Fruit fly (Drosophila melanogaster) whole organism, adult: Measurements from ENCODE around the gene edin.

Experiments
- CG11617 ChIP-seq: fragments of 200-800 bp; sonication (Bioruptor generic); optimal IDR thresholded peaks from 2 replicates; lab custom pipeline; 2017; ENCODE audit warnings: mild to moderate bottlenecking, missing biosample characterization, missing genetic modification reagents, missing genetic modification characterization
- CG12768 ChIP-seq: fragments of 200-800 bp; sonication (Bioruptor generic); optimal IDR thresholded peaks from 2 replicates; lab custom pipeline; 2017; ENCODE audit warnings: missing biosample characterization, missing genetic modification characterization, mild to moderate bottlenecking, moderate library complexity, missing genetic modification reagents
- CG5204 ChIP-seq: fragments of 200-800 bp; sonication (Bioruptor generic); optimal IDR thresholded peaks from 2 replicates; lab custom pipeline; 2016; ENCODE audit warnings: missing biosample characterization, missing genetic modification characterization
- CG7045 ChIP-seq: fragments of 200-800 bp; sonication (Bioruptor generic); optimal IDR thresholded peaks from 2 replicates; lab custom pipeline; 2017; ENCODE audit warnings: missing biosample characterization, mild to moderate bottlenecking, missing genetic modification characterization
- CG7101 ChIP-seq: fragments of 200-800 bp; sonication (Bioruptor generic); optimal IDR thresholded peaks from 2 replicates; lab custom pipeline; 2018; ENCODE audit warnings: missing biosample characterization, mild to moderate bottlenecking, missing genetic modification characterization, moderate library complexity
- Crg-1 ChIP-seq: fragments of 200-800 bp; sonication (Bioruptor generic); optimal IDR thresholded peaks from 2 replicates; lab custom pipeline; 2016; ENCODE audit warnings: missing biosample characterization, missing genetic modification characterization
- Hr96 ChIP-seq: fragments of 200-800 bp; sonication (Bioruptor generic); optimal IDR thresholded peaks from 2 replicates; lab custom pipeline; 2016; ENCODE audit warnings: missing biosample characterization, missing genetic modification characterization
- Mnt ChIP-seq: fragments of 200-800 bp; sonication (Bioruptor generic); optimal IDR thresholded peaks from 2 replicates; lab custom pipeline; 2016; ENCODE audit warnings: missing biosample characterization, mild to moderate bottlenecking, missing genetic modification characterization
- cic ChIP-seq: fragments of 200-800 bp; sonication (Bioruptor generic); optimal IDR thresholded peaks from 2 replicates; lab custom pipeline; 2017; ENCODE audit warnings: missing biosample characterization, mild to moderate bottlenecking, missing genetic modification characterization, moderate library complexity
- cnc ChIP-seq, 2 experiments: fragments of >200 bp; optimal IDR thresholded peaks; 2 replicates each; lab custom pipeline; 2017
- kay ChIP-seq: fragments of 200-800 bp; sonication (Bioruptor generic); peaks from one replicate; lab custom pipeline; 2016; ENCODE audit warnings: missing biosample characterization, missing genetic modification characterization, borderline replicate concordance
- ovo ChIP-seq: fragments of 200-800 bp; sonication (Bioruptor generic); optimal IDR thresholded peaks from 2 replicates; lab custom pipeline; 2016; ENCODE audit warnings: missing biosample characterization, missing genetic modification characterization
- pad ChIP-seq: fragments of 200-800 bp; sonication (Bioruptor generic); optimal IDR thresholded peaks from 3 replicates; lab custom pipeline; 2017; ENCODE audit warnings: missing biosample characterization, missing genetic modification characterization, mild to moderate bottlenecking, moderate library complexity, missing genetic modification reagents
- tj ChIP-seq: fragments of 200-800 bp; sonication (Bioruptor generic); optimal IDR thresholded peaks from 3 replicates; lab custom pipeline; 2017; ENCODE audit warnings: missing biosample characterization, mild to moderate bottlenecking, missing genetic modification characterization, moderate library complexity

- TF ChIP-seq tj (GFP tag; lab: Kevin White, UChicago): no peak
- no peak for TF ChIP-seq CG12768 (GFP tag; lab: Kevin White, UChicago)
- no peak for TF ChIP-seq kay
- no peak for TF ChIP-seq pad (GFP tag; lab: Kevin White, UChicago)
- TF ChIP-seq cic: peak; percentile 4
- TF ChIP-seq CG7101: no peak
- no peak for TF ChIP-seq Mnt (GFP tag; lab: Kevin White, UChicago)
- no peak for TF ChIP-seq CG11617 (GFP tag; lab: Kevin White, UChicago)
- no peak for TF ChIP-seq CG7045 (GFP tag; lab: Kevin White, UChicago)
- no peak for TF ChIP-seq Crg-1 (GFP tag; lab: Kevin White, UChicago)
- TF ChIP-seq CG5204 (GFP tag; lab: Kevin White, UChicago): no peak
- no peak for TF ChIP-seq ovo (GFP tag; lab: Kevin White, UChicago)
- no peak for TF ChIP-seq cnc (optimal IDR thresholded peaks at IDR 0.05; lab: Kevin White, UChicago)
- no peak for TF ChIP-seq Hr96 (GFP tag; lab: Kevin White, UChicago)
Measured at dm6 chr3L:17538907-17539306, 44.2 kb downstream of the edin start.
